Worm (Caenorhabditis elegans): Measurements from ENCODE around the gene C33E10.8.

ce11 chrX:17301900-17302299, 7.3 kb upstream of the C33E10.8 start, which contains the start of gene C33E10.10:
- TF ChIP-seq Y22D7AL.16 (tag; optimal IDR thresholded peaks at IDR 0.05), result no peak
- TF ChIP-seq ceh-45 (GFP tag; IDR thresholded peaks at IDR 0.05), result no peak
- no peak for TF ChIP-seq madf-2 (tag; optimal IDR thresholded peaks at IDR 0.05)
- TF ChIP-seq ceh-48 (tag; optimal IDR thresholded peaks at IDR 0.05), result no peak
- TF ChIP-seq F13H6.1 (tag; optimal IDR thresholded peaks at IDR 0.05), result no peak
- TF ChIP-seq zip-5 (tag; optimal IDR thresholded peaks at IDR 0.05), result no peak
- TF ChIP-seq tbx-7 (tag; optimal IDR thresholded peaks at IDR 0.05), result no peak
- no peak for TF ChIP-seq C38D4.7 (GFP tag; optimal IDR thresholded peaks at IDR 0.05)
- no peak for TF ChIP-seq ets-4 (tag; optimal IDR thresholded peaks at IDR 0.05)
- TF ChIP-seq unc-3 (GFP tag; conservative IDR thresholded peaks at IDR 0.05), result no peak
- no peak for TF ChIP-seq unc-3 (tag; optimal IDR thresholded peaks at IDR 0.05)
- no peak for TF ChIP-seq dve-1 (tag; optimal IDR thresholded peaks at IDR 0.05)
- TF ChIP-seq fkh-10 (GFP tag; optimal IDR thresholded peaks at IDR 0.05), result no peak
- TF ChIP-seq pha-4 (tag; optimal IDR thresholded peaks at IDR 0.05), result no peak

Data from whole organism, late embryonic.